Worm (Caenorhabditis elegans): Measurements from ENCODE around the gene ric-8.

The ric-8 gene

ce11 chrIV:2642673-2643072 is at the start of gene ric-8:
Gene ric-8 (plus strand): TSS chrIV:2642973.
- TF ChIP-seq egl-27 (tag; optimal IDR thresholded peaks at IDR 0.05) (no peak), unc-55 (GFP tag; optimal IDR thresholded peaks at IDR 0.05) (no peak), elt-3 (tag; optimal IDR thresholded peaks at IDR 0.05) (no peak)

- no peak for TF ChIP-seq nhr-129 (tag; optimal IDR thresholded peaks at IDR 0.05)
- no peak for TF ChIP-seq nhr-11 (tag; optimal IDR thresholded peaks at IDR 0.05)
- TF ChIP-seq peb-1 (tag; optimal IDR thresholded peaks at IDR 0.05): no peak
- no peak for TF ChIP-seq sma-3 (GFP tag; optimal IDR thresholded peaks at IDR 0.05)
- TF ChIP-seq mab-5 (tag; optimal IDR thresholded peaks at IDR 0.05): no peak
- no peak for TF ChIP-seq F13H6.1 (tag; optimal IDR thresholded peaks at IDR 0.05)
- TF ChIP-seq ama-1 (optimal IDR thresholded peaks at IDR 0.05): no peak
- TF ChIP-seq alr-1 (tag; optimal IDR thresholded peaks at IDR 0.05): no peak
- TF ChIP-seq elt-1 (tag; optimal IDR thresholded peaks at IDR 0.05): no peak
- no peak for TF ChIP-seq mbf-1 (tag; optimal IDR thresholded peaks at IDR 0.05)
- TF ChIP-seq lsy-2 (tag; optimal IDR thresholded peaks at IDR 0.05): no peak
Measured at ce11 chrIV:2597417-2597816, 45.4 kb upstream of the ric-8 start, which contains the start of gene Y69A2AR.47. Gene Y69A2AR.47 (plus strand): TSS chrIV:2597717.

- TF ChIP-seq alr-1 (tag; optimal IDR thresholded peaks at IDR 0.05) (no peak), nhr-6 (tag; optimal IDR thresholded peaks at IDR 0.05) (peak; percentile 45), unc-55 (GFP tag; optimal IDR thresholded peaks at IDR 0.05) (peak; percentile 88), nhr-11 (tag; optimal IDR thresholded peaks at IDR 0.05) (no peak), F13H6.1 (tag; optimal IDR thresholded peaks at IDR 0.05) (peak; percentile 83), lin-13 (GFP tag; optimal IDR thresholded peaks at IDR 0.05) (peak; percentile 80), crh-2 (tag; optimal IDR thresholded peaks at IDR 0.05) (peak; percentile 87), snpc-4 (tag; optimal IDR thresholded peaks at IDR 0.05) (peak; percentile 51), sma-3 (GFP tag; optimal IDR thresholded peaks at IDR 0.05) (peak; percentile 78), nhr-129 (tag; optimal IDR thresholded peaks at IDR 0.05) (peak; percentile 95), mbf-1 (tag; optimal IDR thresholded peaks at IDR 0.05) (no peak), mdl-1 (tag; optimal IDR thresholded peaks at IDR 0.05) (peak; percentile 64 to 85), nhr-25 (tag; optimal IDR thresholded peaks at IDR 0.05) (peak; percentile 78), zag-1 (tag; optimal IDR thresholded peaks at IDR 0.05) (peak; percentile 79), C34F6.9 (tag; optimal IDR thresholded peaks at IDR 0.05) (peak; percentile 95), ceh-82 (tag; optimal IDR thresholded peaks at IDR 0.05) (no peak), sma-9 (GFP tag; optimal IDR thresholded peaks at IDR 0.05) (peak; percentile 92), sma-9 (tag; optimal IDR thresholded peaks at IDR 0.05) (no peak), nhr-237 (tag; optimal IDR thresholded peaks at IDR 0.05) (no peak), nhr-21 (tag; optimal IDR thresholded peaks at IDR 0.05) (peak; percentile 72), lin-11 (tag; optimal IDR thresholded peaks at IDR 0.05) (no peak), peb-1 (tag; optimal IDR thresholded peaks at IDR 0.05) (no peak), nhr-23 (tag; optimal IDR thresholded peaks at IDR 0.05) (no peak), ama-1 (optimal IDR thresholded peaks at IDR 0.05) (peak; percentile 87), ztf-11 (tag; optimal IDR thresholded peaks at IDR 0.05) (no peak), sem-4 (tag; optimal IDR thresholded peaks at IDR 0.05) (peak; percentile 59), mab-5 (tag; optimal IDR thresholded peaks at IDR 0.05) (peak; percentile 80), blmp-1 (tag; optimal IDR thresholded peaks at IDR 0.05; ENCODE audit: insufficient read depth) (peak; percentile 30), lsy-2 (tag; optimal IDR thresholded peaks at IDR 0.05) (peak; percentile 54 to 88), dmd-4 (tag; optimal IDR thresholded peaks at IDR 0.05) (no peak), fos-1 (tag; optimal IDR thresholded peaks at IDR 0.05) (peak; percentile 81), gmeb-1 (tag; optimal IDR thresholded peaks at IDR 0.05) (peak; percentile 67), egl-27 (tag; optimal IDR thresholded peaks at IDR 0.05) (peak; percentile 67)
Measured at ce11 chrIV:2599634-2600033, 43.1 kb upstream of the ric-8 start.

- TF ChIP-seq ztf-1 (GFP tag; conservative IDR thresholded peaks at IDR 0.05): no peak
- no peak for TF ChIP-seq nhr-12 (tag; optimal IDR thresholded peaks at IDR 0.05)
- TF ChIP-seq mdl-1 (tag; optimal IDR thresholded peaks at IDR 0.05): no peak
- TF ChIP-seq nhr-23 (tag; optimal IDR thresholded peaks at IDR 0.05): no peak
- no peak for TF ChIP-seq ama-1 (optimal IDR thresholded peaks at IDR 0.05)
- no peak for TF ChIP-seq blmp-1 (tag; optimal IDR thresholded peaks at IDR 0.05; ENCODE audit: insufficient read depth)
- TF ChIP-seq C34F6.9 (tag; optimal IDR thresholded peaks at IDR 0.05): no peak
- TF ChIP-seq unc-55 (GFP tag; optimal IDR thresholded peaks at IDR 0.05): no peak
- no peak for TF ChIP-seq mbf-1 (tag; optimal IDR thresholded peaks at IDR 0.05)
- TF ChIP-seq nhr-10 (tag; optimal IDR thresholded peaks at IDR 0.05): no peak
- TF ChIP-seq lsy-2 (tag; optimal IDR thresholded peaks at IDR 0.05): no peak
- TF ChIP-seq ceh-82 (tag; optimal IDR thresholded peaks at IDR 0.05): no peak
- no peak for TF ChIP-seq nhr-6 (tag; optimal IDR thresholded peaks at IDR 0.05)
- TF ChIP-seq elt-3 (tag; optimal IDR thresholded peaks at IDR 0.05): no peak
- no peak for TF ChIP-seq ztf-11 (tag; optimal IDR thresholded peaks at IDR 0.05)
- TF ChIP-seq nhr-237 (tag; optimal IDR thresholded peaks at IDR 0.05): no peak
- TF ChIP-seq sma-3 (GFP tag; optimal IDR thresholded peaks at IDR 0.05): no peak
- no peak for TF ChIP-seq nhr-77 (tag; optimal IDR thresholded peaks at IDR 0.05)
- no peak for TF ChIP-seq aly-2 (tag; optimal IDR thresholded peaks at IDR 0.05)
- TF ChIP-seq dmd-4 (tag; optimal IDR thresholded peaks at IDR 0.05): no peak
Measured at ce11 chrIV:2600841-2601240, 41.9 kb upstream of the ric-8 start, which contains the start of gene epg-9. Gene epg-9 (plus strand): TSS chrIV:2601141.
